Fruit fly (Drosophila melanogaster): ENCODE measurements around the gene Manf.

The Manf gene

dm6 chr3R:16353671-16354070 is 4.5 kb downstream of the Manf start:
- TF ChIP-seq psq (GFP tag; optimal IDR thresholded peaks at IDR 0.05) (no peak), CG32264 (GFP tag; optimal IDR thresholded peaks at IDR 0.05) (no peak), br (GFP tag; optimal IDR thresholded peaks at IDR 0.05) (no peak), Abd-B (GFP tag; optimal IDR thresholded peaks at IDR 0.05) (no peak), Rel (GFP tag; optimal IDR thresholded peaks at IDR 0.05) (no peak), Rel (tag; optimal IDR thresholded peaks at IDR 0.05) (no peak), CG9705 (GFP tag; optimal IDR thresholded peaks at IDR 0.05) (no peak), Dif (GFP tag; optimal IDR thresholded peaks at IDR 0.05; ENCODE audit: partially characterized antibody) (no peak), lola (GFP tag; optimal IDR thresholded peaks at IDR 0.05) (no peak), pan (optimal IDR thresholded peaks at IDR 0.05) (no peak), Hr78 (GFP tag; optimal IDR thresholded peaks at IDR 0.05) (no peak)

dm6 chr3R:16355393-16355943 is 6.3 kb downstream of the Manf start:
- no peak for TF ChIP-seq Dif (GFP tag; optimal IDR thresholded peaks at IDR 0.05; ENCODE audit: partially characterized antibody)
- peak; percentile 17 for TF ChIP-seq Hr83 (GFP tag; optimal IDR thresholded peaks at IDR 0.05; ENCODE audit: poor library complexity, severe bottlenecking)
- TF ChIP-seq foxo (GFP tag; optimal IDR thresholded peaks at IDR 0.05), result peak in 1 of 2 experiments; percentile 49

dm6 chr3R:16356215-16356862 is 7.1 kb downstream of the Manf start:
- TF ChIP-seq Rel (GFP tag; optimal IDR thresholded peaks at IDR 0.05) (no peak), Rel (tag; optimal IDR thresholded peaks at IDR 0.05) (peak; percentile 5), Hnf4 (GFP tag; optimal IDR thresholded peaks at IDR 0.05) (no peak), h (GFP tag; optimal IDR thresholded peaks at IDR 0.05) (peak; percentile 14), usp (GFP tag; optimal IDR thresholded peaks at IDR 0.05) (no peak), dsf (GFP tag; optimal IDR thresholded peaks at IDR 0.05; ENCODE audit: borderline replicate concordance) (no peak), lola (GFP tag; optimal IDR thresholded peaks at IDR 0.05) (no peak)

dm6 chr3R:16356863-16357215 is 7.6 kb downstream of the Manf start, which contains the start of gene CG10311:
CG10311 (minus strand) TSS chr3R:16357015.
- no peak for TF ChIP-seq HLH106 (tag; optimal IDR thresholded peaks at IDR 0.05)
- TF ChIP-seq Sp1 (GFP tag; optimal IDR thresholded peaks at IDR 0.05), result no peak
- no peak for TF ChIP-seq sv (GFP tag; optimal IDR thresholded peaks at IDR 0.05)
- no peak for TF ChIP-seq woc (GFP tag; optimal IDR thresholded peaks at IDR 0.05)
- TF ChIP-seq Dif (GFP tag; optimal IDR thresholded peaks at IDR 0.05; ENCODE audit: partially characterized antibody), result no peak
- no peak for TF ChIP-seq ey (GFP tag; optimal IDR thresholded peaks at IDR 0.05)
- TF ChIP-seq dsf (GFP tag; optimal IDR thresholded peaks at IDR 0.05; ENCODE audit: borderline replicate concordance), result no peak
- TF ChIP-seq OdsH (GFP tag; optimal IDR thresholded peaks at IDR 0.05), result no peak
- no peak for TF ChIP-seq Mio (GFP tag; optimal IDR thresholded peaks at IDR 0.05)
- TF ChIP-seq h (GFP tag; optimal IDR thresholded peaks at IDR 0.05), result no peak

- no peak for TF ChIP-seq Sp1 (GFP tag; optimal IDR thresholded peaks at IDR 0.05)
- peak; percentile 27 for TF ChIP-seq Vsx2 (GFP tag; optimal IDR thresholded peaks at IDR 0.05; ENCODE audit: partially characterized antibody)
- peak; percentile 38 for TF ChIP-seq CrebA (GFP tag; optimal IDR thresholded peaks at IDR 0.05; ENCODE audit: borderline replicate concordance)
These were observed 9.9 kb downstream of the Manf start, which contains the start of gene CG17931 for dm6 chr3R:16359098-16359497. CG17931 (minus strand) TSS chr3R:16359466.

dm6 chr3R:16360008-16360407 is 10.8 kb downstream of the Manf start, which contains the start of gene CG42446:
CG42446 (minus strand) TSS chr3R:16360108.
- TF ChIP-seq OdsH (GFP tag; optimal IDR thresholded peaks at IDR 0.05) (no peak), Myc (optimal IDR thresholded peaks at IDR 0.05) (no peak), Dif (GFP tag; optimal IDR thresholded peaks at IDR 0.05; ENCODE audit: partially characterized antibody) (no peak), woc (GFP tag; optimal IDR thresholded peaks at IDR 0.05) (no peak), pan (optimal IDR thresholded peaks at IDR 0.05) (no peak), jim (GFP tag; optimal IDR thresholded peaks at IDR 0.05) (no peak), Hnf4 (GFP tag; optimal IDR thresholded peaks at IDR 0.05) (no peak), CG32264 (GFP tag; optimal IDR thresholded peaks at IDR 0.05) (no peak), Dfd (GFP tag; optimal IDR thresholded peaks at IDR 0.05) (no peak), Jra (GFP tag; optimal IDR thresholded peaks at IDR 0.05) (no peak), lola (GFP tag; optimal IDR thresholded peaks at IDR 0.05) (no peak), fru (GFP tag; optimal IDR thresholded peaks at IDR 0.05) (no peak), dl (GFP tag; optimal IDR thresholded peaks at IDR 0.05; ENCODE audit: insufficient read depth in 1 of 2, partially characterized antibody in 2 of 2) (no peak), Vsx2 (GFP tag; optimal IDR thresholded peaks at IDR 0.05; ENCODE audit: partially characterized antibody) (no peak), Abd-B (GFP tag; optimal IDR thresholded peaks at IDR 0.05) (no peak), CrebA (GFP tag; optimal IDR thresholded peaks at IDR 0.05; ENCODE audit: borderline replicate concordance) (no peak), Hr83 (GFP tag; optimal IDR thresholded peaks at IDR 0.05; ENCODE audit: poor library complexity, severe bottlenecking) (no peak), dmrt93B (GFP tag; optimal IDR thresholded peaks at IDR 0.05) (no peak), Mio (GFP tag; optimal IDR thresholded peaks at IDR 0.05) (no peak)

All from whole organism, wandering third instar larva.